Worm (Caenorhabditis elegans) whole organism, mixed stage, embryonic: Measurements from ENCODE around the gene T03G11.9.
A peak's percentile ranks its signal among the peaks of the same experiment; 100 is the strongest.

ENCODE experiments used
- M03D4.4 ChIP-seq: sonication (generic microtip); optimal IDR thresholded peaks from 2 replicates; lab custom pipeline; 2017; ENCODE audit warnings: mild to moderate bottlenecking, missing genetic modification characterization, missing compliant biosample characterization
- bed-3 ChIP-seq: fragments of 200-800 bp; sonication (Bioruptor generic); optimal IDR thresholded peaks from 3 replicates; lab custom pipeline; 2018; ENCODE audit warnings: mild to moderate bottlenecking, missing genetic modification characterization, moderate library complexity, missing compliant biosample characterization
- blmp-1 ChIP-seq: fragments of 150-350 bp; optimal IDR thresholded peaks from 2 replicates; lab custom pipeline; 2014; ENCODE audit warnings: missing biosample characterization, missing genetic modification characterization
- ceh-39 ChIP-seq: fragments of 150-350 bp; optimal IDR thresholded peaks from 2 replicates; lab custom pipeline; 2014; ENCODE audit warnings: missing biosample characterization, missing genetic modification characterization
- ceh-43 ChIP-seq: fragments of 200-800 bp; sonication (Bioruptor generic); optimal IDR thresholded peaks from 2 replicates; lab custom pipeline; 2018; ENCODE audit warnings: mild to moderate bottlenecking, missing genetic modification characterization, moderate library complexity, missing compliant biosample characterization
- ceh-83 ChIP-seq: fragments of 200-800 bp; sonication (Bioruptor generic); optimal IDR thresholded peaks from 2 replicates; lab custom pipeline; 2018; ENCODE audit warnings: mild to moderate bottlenecking, missing genetic modification characterization, missing compliant biosample characterization
- ces-1 ChIP-seq: fragments of 150-350 bp; optimal IDR thresholded peaks from 2 replicates; lab custom pipeline; 2014; ENCODE audit warnings: missing biosample characterization, missing genetic modification reagents, missing genetic modification characterization
- drap-1 ChIP-seq: fragments of 200-800 bp; sonication (Bioruptor generic); optimal IDR thresholded peaks from 3 replicates; lab custom pipeline; 2018; ENCODE audit warnings: mild to moderate bottlenecking, missing genetic modification characterization, missing compliant biosample characterization
- elt-1 ChIP-seq: sonication (generic microtip); optimal IDR thresholded peaks from 2 replicates; lab custom pipeline; 2017; ENCODE audit warnings: missing genetic modification characterization, mild to moderate bottlenecking, missing compliant biosample characterization, antibody characterized with exemption, moderate library complexity, borderline replicate concordance; ENCODE audit not compliant: insufficient read depth
- elt-3 ChIP-seq: fragments of 150-350 bp; optimal IDR thresholded peaks from 2 replicates; lab custom pipeline; 2014; ENCODE audit warnings: missing biosample characterization, missing genetic modification characterization
- flh-1 ChIP-seq: fragments of 200-800 bp; sonication (Bioruptor generic); optimal IDR thresholded peaks from 2 replicates; lab custom pipeline; 2018; ENCODE audit warnings: mild to moderate bottlenecking, missing genetic modification characterization, moderate library complexity, missing compliant biosample characterization
- hlh-1 ChIP-seq: fragments of 150-350 bp; optimal IDR thresholded peaks from 2 replicates; lab custom pipeline; 2014; ENCODE audit warnings: missing biosample characterization, missing genetic modification reagents, missing genetic modification characterization
- lin-32 ChIP-seq: fragments of 200-800 bp; sonication (Bioruptor generic); optimal IDR thresholded peaks from 2 replicates; lab custom pipeline; 2018; ENCODE audit warnings: mild to moderate bottlenecking, missing genetic modification characterization, missing compliant biosample characterization
- lsy-2 ChIP-seq: fragments of 150-350 bp; optimal IDR thresholded peaks from 2 replicates; lab custom pipeline; 2014; ENCODE audit warnings: missing biosample characterization, missing genetic modification characterization
- mab-5 ChIP-seq: fragments of 150-350 bp; optimal IDR thresholded peaks from 2 replicates; lab custom pipeline; 2014; ENCODE audit warnings: missing biosample characterization, missing genetic modification characterization
- mep-1 ChIP-seq: fragments of 150-350 bp; optimal IDR thresholded peaks from 2 replicates; lab custom pipeline; 2017; ENCODE audit warnings: missing biosample characterization, missing genetic modification reagents, missing genetic modification characterization, inconsistent platforms
- mls-2 ChIP-seq: sonication (generic microtip); optimal IDR thresholded peaks from 2 replicates; lab custom pipeline; 2016; ENCODE audit warnings: mild to moderate bottlenecking, missing genetic modification characterization, moderate library complexity, missing compliant biosample characterization
- nhr-12 ChIP-seq: fragments of 150-350 bp; optimal IDR thresholded peaks from 2 replicates; lab custom pipeline; 2014; ENCODE audit warnings: missing biosample characterization, missing genetic modification characterization
- nhr-237 ChIP-seq: fragments of 150-350 bp; optimal IDR thresholded peaks from 2 replicates; lab custom pipeline; 2014; ENCODE audit warnings: missing biosample characterization, missing genetic modification characterization
- nhr-28 ChIP-seq: fragments of 150-350 bp; optimal IDR thresholded peaks from 2 replicates; lab custom pipeline; 2014; ENCODE audit warnings: missing biosample characterization, missing genetic modification characterization
- nhr-76 ChIP-seq: sonication (generic microtip); optimal IDR thresholded peaks from 2 replicates; lab custom pipeline; 2017; ENCODE audit warnings: missing biosample characterization, missing genetic modification characterization
- pha-4 ChIP-seq: fragments of 150-350 bp; optimal IDR thresholded peaks from 2 replicates; lab custom pipeline; 2018; ENCODE audit warnings: missing biosample characterization, missing genetic modification reagents, missing genetic modification characterization
- sem-2 ChIP-seq: fragments of 200-800 bp; sonication (Bioruptor generic); optimal IDR thresholded peaks from 2 replicates; lab custom pipeline; 2018; ENCODE audit warnings: mild to moderate bottlenecking, missing genetic modification characterization, missing compliant biosample characterization
- sptf-1 ChIP-seq: sonication (generic microtip); optimal IDR thresholded peaks from 2 replicates; lab custom pipeline; 2017; ENCODE audit warnings: mild to moderate bottlenecking, missing genetic modification characterization, moderate library complexity, missing compliant biosample characterization
- tbx-8 ChIP-seq: fragments of 200-800 bp; sonication (Bioruptor generic); optimal IDR thresholded peaks from 2 replicates; lab custom pipeline; 2018; ENCODE audit warnings: mild to moderate bottlenecking, missing genetic modification characterization, moderate library complexity, missing compliant biosample characterization
- unc-120 ChIP-seq: sonication (generic microtip); optimal IDR thresholded peaks from 2 replicates; lab custom pipeline; 2017; ENCODE audit warnings: missing genetic modification characterization, missing compliant biosample characterization; ENCODE audit not compliant: poor library complexity, severe bottlenecking
- unc-62 ChIP-seq: fragments of 150-350 bp; optimal IDR thresholded peaks from 2 replicates; lab custom pipeline; 2014; ENCODE audit warnings: missing biosample characterization, missing genetic modification reagents, missing genetic modification characterization
- zip-8 ChIP-seq: fragments of 150-350 bp; optimal IDR thresholded peaks from 2 replicates; lab custom pipeline; 2014; ENCODE audit warnings: missing biosample characterization, missing genetic modification characterization

T03G11.9 gene

ce11 chrX:5193402-5193801 lies 9.4 kb downstream of the T03G11.9 start:
- no peak for TF ChIP-seq bed-3
- no peak for TF ChIP-seq mep-1 (tag; lab: Kevin White, UChicago)
- TF ChIP-seq nhr-76 = no peak
- no peak for TF ChIP-seq sptf-1 (tag; lab: Kevin White, UChicago)
- no peak for TF ChIP-seq sem-2
- no peak for TF ChIP-seq ceh-43
- no peak for TF ChIP-seq blmp-1
- no peak for TF ChIP-seq flh-1 (GFP tag; lab: Kevin White, UChicago)
- TF ChIP-seq nhr-237 (tag; lab: Kevin White, UChicago) = no peak
- TF ChIP-seq nhr-12 (tag; lab: Kevin White, UChicago) = no peak
- no peak for TF ChIP-seq mab-5 (tag; lab: Kevin White, UChicago)
- no peak for TF ChIP-seq lsy-2 (tag; lab: Kevin White, UChicago)
- no peak for TF ChIP-seq drap-1
- no peak for TF ChIP-seq elt-1 (tag; lab: Kevin White, UChicago)
- TF ChIP-seq ceh-39 = no peak
- TF ChIP-seq nhr-28 (tag; lab: Kevin White, UChicago) = no peak
- no peak for TF ChIP-seq pha-4 (tag; lab: Kevin White, UChicago)
- no peak for TF ChIP-seq ceh-83 (GFP tag; lab: Kevin White, UChicago)
- no peak for TF ChIP-seq hlh-1
- no peak for TF ChIP-seq zip-8 (tag; lab: Kevin White, UChicago)

ce11 chrX:5195462-5196160 lies 11.6 kb downstream of the T03G11.9 start, which contains the start of gene pqn-62:
Gene pqn-62, plus strand, starts transcription at chrX:5196110.
- TF ChIP-seq hlh-1 (peak; percentile 53), unc-120 (tag; lab: Kevin White, UChicago) (peak; percentile 56), unc-62 (GFP tag; lab: Kevin White, UChicago) (peak; percentile 31), mep-1 (tag; lab: Kevin White, UChicago) (no peak)

- TF ChIP-seq blmp-1 = no peak
- TF ChIP-seq, all 35 proteins: peak for 0
Measured at ce11 chrX:5197440-5197839, 13.4 kb downstream of the T03G11.9 start.

ce11 chrX:5199245-5199644 lies 15.2 kb downstream of the T03G11.9 start:
- TF ChIP-seq mls-2 (no peak), unc-120 (tag; lab: Kevin White, UChicago) (no peak)

- TF ChIP-seq unc-62 (GFP tag; lab: Kevin White, UChicago) (peak; percentile 35), blmp-1 (no peak), drap-1 (no peak), hlh-1 (peak; percentile 59)
Measured at ce11 chrX:5199825-5200373, 15.9 kb downstream of the T03G11.9 start.

- TF ChIP-seq pha-4 (tag; lab: Kevin White, UChicago) = no peak
- no peak for TF ChIP-seq M03D4.4 (tag; lab: Kevin White, UChicago)
- TF ChIP-seq sem-2 = no peak
- no peak for TF ChIP-seq lin-32 (GFP tag; lab: Kevin White, UChicago)
- TF ChIP-seq ces-1 (GFP tag; lab: Kevin White, UChicago) = no peak
- TF ChIP-seq tbx-8 (GFP tag; lab: Kevin White, UChicago) = no peak
- no peak for TF ChIP-seq blmp-1
- no peak for TF ChIP-seq drap-1
- TF ChIP-seq unc-62 (GFP tag; lab: Kevin White, UChicago) = no peak
- no peak for TF ChIP-seq elt-3 (tag; lab: Kevin White, UChicago)
- no peak for TF ChIP-seq mab-5 (tag; lab: Kevin White, UChicago)
Measured at ce11 chrX:5201860-5202259, 17.8 kb downstream of the T03G11.9 start.
